Fruit fly (Drosophila melanogaster) whole organism, embryonic: ENCODE measurements around the gene dUTPase.

Source experiments
- Atf6 ChIP-seq: fragments of 200-800 bp; sonication (Bioruptor generic); IDR thresholded peaks from 2 replicates; pipeline ENCODE4 v1.3.6; 2022; ENCODE audit warnings: missing biosample characterization, missing genetic modification characterization
- CG1024 ChIP-seq: fragments of 200-800 bp; sonication (Bioruptor generic); IDR thresholded peaks from 2 replicates; pipeline ENCODE4 v1.3.6; 2022; ENCODE audit warnings: missing biosample characterization, missing genetic modification characterization
- CG13775 ChIP-seq: fragments of 200-800 bp; sonication (Bioruptor generic); optimal IDR thresholded peaks from 3 replicates; lab custom pipeline; 2017; ENCODE audit warnings: missing biosample characterization, mild to moderate bottlenecking, missing genetic modification characterization
- CG15696 ChIP-seq: fragments of 200-800 bp; sonication (Bioruptor generic); optimal IDR thresholded peaks from 2 replicates; lab custom pipeline; 2019; ENCODE audit warnings: missing biosample characterization, mild to moderate bottlenecking, missing genetic modification characterization, moderate library complexity
- CG17802 ChIP-seq: fragments of 200-800 bp; sonication (Bioruptor generic); optimal IDR thresholded peaks from 2 replicates; lab custom pipeline; 2018; ENCODE audit warnings: missing biosample characterization, mild to moderate bottlenecking, missing genetic modification characterization, moderate library complexity
- CG17829 ChIP-seq: fragments of 200-800 bp; optimal IDR thresholded peaks from 2 replicates; lab custom pipeline; 2019; ENCODE audit warnings: missing biosample characterization, mild to moderate bottlenecking, missing genetic modification characterization, moderate library complexity
- CG18476 ChIP-seq: fragments of 200-800 bp; sonication (Bioruptor generic); optimal IDR thresholded peaks from 2 replicates; lab custom pipeline; 2016; ENCODE audit warnings: missing biosample characterization, mild to moderate bottlenecking, missing genetic modification characterization
- CG18764 ChIP-seq: fragments of 200-800 bp; sonication (Bioruptor generic); optimal IDR thresholded peaks from 3 replicates; lab custom pipeline; 2016; ENCODE audit warnings: missing biosample characterization, missing genetic modification characterization
- CG2129 ChIP-seq: fragments of 200-800 bp; sonication (Bioruptor generic); IDR thresholded peaks from 2 replicates; pipeline ENCODE4 v1.3.6; 2022; ENCODE audit warnings: missing biosample characterization, missing genetic modification characterization; ENCODE audit not compliant: partially characterized antibody
- CG31441 ChIP-seq: fragments of 200-800 bp; sonication (Bioruptor generic); IDR thresholded peaks from 2 replicates; pipeline ENCODE4 v1.3.6; 2022; ENCODE audit warnings: missing biosample characterization, missing genetic modification characterization
- CG32767 ChIP-seq: fragments of 200-800 bp; sonication (Bioruptor generic); IDR thresholded peaks from 2 replicates; pipeline ENCODE4 v1.3.6; 2022; ENCODE audit warnings: missing biosample characterization, missing genetic modification characterization
- CG4282 ChIP-seq: fragments of 200-800 bp; sonication (Bioruptor generic); optimal IDR thresholded peaks from 2 replicates; lab custom pipeline; 2016; ENCODE audit warnings: missing biosample characterization, missing genetic modification characterization
- CG43689 ChIP-seq: fragments of 200-800 bp; sonication (Bioruptor generic); IDR thresholded peaks from 2 replicates; pipeline ENCODE4 v1.3.6; 2022; ENCODE audit warnings: missing biosample characterization, missing genetic modification characterization
- CG6854 ChIP-seq: fragments of 200-800 bp; sonication (Bioruptor generic); optimal IDR thresholded peaks from 3 replicates; lab custom pipeline; 2017; ENCODE audit warnings: missing biosample characterization, mild to moderate bottlenecking, missing genetic modification characterization
- CG7372 ChIP-seq: fragments of 200-800 bp; sonication (Bioruptor generic); IDR thresholded peaks from 2 replicates; pipeline ENCODE4 v1.3.6; 2022; ENCODE audit warnings: missing biosample characterization, missing genetic modification characterization
- CG9797 ChIP-seq: fragments of 200-800 bp; sonication (Bioruptor generic); optimal IDR thresholded peaks from 3 replicates; lab custom pipeline; 2018; ENCODE audit warnings: missing biosample characterization, mild to moderate bottlenecking, missing genetic modification characterization
- CTCF ChIP-seq: fragments of 200-800 bp; sonication (Bioruptor generic); optimal IDR thresholded peaks from 2 replicates; lab custom pipeline; 2017; ENCODE audit warnings: missing biosample characterization, mild to moderate bottlenecking, missing genetic modification characterization, moderate library complexity
- CrebB ChIP-seq: fragments of 200-800 bp; sonication (Bioruptor generic); optimal IDR thresholded peaks from 3 replicates; lab custom pipeline; 2018; ENCODE audit warnings: missing biosample characterization, mild to moderate bottlenecking, missing genetic modification characterization
- Hand ChIP-seq: fragments of 200-800 bp; sonication (Bioruptor generic); optimal IDR thresholded peaks from 2 replicates; lab custom pipeline; 2017; ENCODE audit warnings: mild to moderate bottlenecking, missing biosample characterization, missing genetic modification reagents, missing genetic modification characterization
- Hey ChIP-seq: fragments of 200-800 bp; sonication (Bioruptor generic); optimal IDR thresholded peaks from 3 replicates; lab custom pipeline; 2018; ENCODE audit warnings: missing biosample characterization, mild to moderate bottlenecking, missing genetic modification characterization
- Hmr ChIP-seq: fragments of 200-800 bp; sonication (Bioruptor generic); optimal IDR thresholded peaks from 3 replicates; lab custom pipeline; 2017; ENCODE audit warnings: mild to moderate bottlenecking, missing biosample characterization, missing genetic modification reagents, missing genetic modification characterization
- Kr ChIP-seq: fragments of 200-800 bp; sonication (Bioruptor generic); optimal IDR thresholded peaks from 2 replicates; lab custom pipeline; 2017; ENCODE audit warnings: missing biosample characterization, mild to moderate bottlenecking, missing genetic modification characterization
- Lhr ChIP-seq: fragments of 200-800 bp; sonication (Bioruptor generic); optimal IDR thresholded peaks from 3 replicates; lab custom pipeline; 2017; ENCODE audit warnings: mild to moderate bottlenecking, missing biosample characterization, missing genetic modification reagents, missing genetic modification characterization
- Nf-YA ChIP-seq: fragments of 200-800 bp; sonication (Bioruptor generic); IDR thresholded peaks from 2 replicates; pipeline ENCODE4 v1.3.6; 2022; ENCODE audit warnings: missing biosample characterization, missing genetic modification characterization
- Sox102F ChIP-seq: fragments of 200-800 bp; sonication (Bioruptor generic); optimal IDR thresholded peaks from 2 replicates; lab custom pipeline; 2018; ENCODE audit warnings: missing biosample characterization, mild to moderate bottlenecking, missing genetic modification characterization, moderate library complexity
- amos ChIP-seq: fragments of 200-800 bp; sonication (Bioruptor generic); IDR thresholded peaks from 2 replicates; pipeline ENCODE4 v1.3.6; 2022; ENCODE audit warnings: missing biosample characterization, missing genetic modification characterization; ENCODE audit not compliant: partially characterized antibody
- bcd ChIP-seq: fragments of 200-800 bp; sonication (Bioruptor generic); optimal IDR thresholded peaks from 2 replicates; lab custom pipeline; 2017; ENCODE audit warnings: missing biosample characterization, mild to moderate bottlenecking, missing genetic modification characterization
- cad ChIP-seq: fragments of >200 bp; optimal IDR thresholded peaks from 2 replicates; lab custom pipeline; 2017; ENCODE audit warnings: missing biosample characterization, missing genetic modification characterization
- chm ChIP-seq: fragments of 200-800 bp; sonication (Bioruptor generic); IDR thresholded peaks from 2 replicates; pipeline ENCODE4 v1.3.6; 2022; ENCODE audit warnings: missing biosample characterization, missing genetic modification characterization
- da ChIP-seq: fragments of 200-800 bp; sonication (Bioruptor generic); optimal IDR thresholded peaks from 2 replicates; lab custom pipeline; 2016; ENCODE audit warnings: missing biosample characterization, missing genetic modification characterization
- dimm ChIP-seq: fragments of 200-800 bp; sonication (Bioruptor generic); IDR thresholded peaks from 2 replicates; pipeline ENCODE4 v1.3.6; 2022; ENCODE audit warnings: missing biosample characterization, missing genetic modification characterization
- gcm ChIP-seq: fragments of 200-800 bp; sonication (Bioruptor generic); optimal IDR thresholded peaks from 2 replicates; lab custom pipeline; 2019; ENCODE audit warnings: missing biosample characterization, mild to moderate bottlenecking, missing genetic modification characterization, moderate library complexity
- hkb ChIP-seq, 2 experiments: fragments of 200-800 bp in 1 of 2; fragments of >200 bp in 1 of 2; sonication (Bioruptor generic) in 1 of 2; IDR thresholded peaks in 1 of 2; optimal IDR thresholded peaks in 1 of 2; 2 replicates each; pipeline versions ENCODE4 v1.3.6 to Lab custom; 2017 to 2022; ENCODE audit warnings: missing biosample characterization in 1 of 2, missing genetic modification characterization in 1 of 2
- klu ChIP-seq: fragments of 200-800 bp; sonication (Bioruptor generic); IDR thresholded peaks from 2 replicates; pipeline ENCODE4 v1.3.6; 2022; ENCODE audit warnings: missing biosample characterization, missing genetic modification characterization
- lab ChIP-seq: fragments of 200-800 bp; sonication (Bioruptor generic); optimal IDR thresholded peaks from 3 replicates; lab custom pipeline; 2017; ENCODE audit warnings: missing biosample characterization, missing genetic modification characterization, mild to moderate bottlenecking, moderate library complexity, missing genetic modification reagents
- lola ChIP-seq, 3 experiments: fragments of >200 bp in 2 of 3; fragments of 200-800 bp in 1 of 3; sonication (Bioruptor generic) in 1 of 3; optimal IDR thresholded peaks; 2 replicates each; lab custom pipeline; 2017 to 2019; ENCODE audit warnings: missing biosample characterization in 3 of 3, missing genetic modification characterization in 3 of 3, mild to moderate bottlenecking in 1 of 3, moderate library complexity in 1 of 3
- maf-S ChIP-seq: fragments of 200-800 bp; sonication (Bioruptor generic); optimal IDR thresholded peaks from 2 replicates; lab custom pipeline; 2016; ENCODE audit warnings: missing biosample characterization, missing genetic modification characterization
- nerfin-1 ChIP-seq: fragments of 200-800 bp; sonication (Bioruptor generic); optimal IDR thresholded peaks from 3 replicates; lab custom pipeline; 2019; ENCODE audit warnings: missing biosample characterization, mild to moderate bottlenecking, missing genetic modification characterization, moderate library complexity
- onecut ChIP-seq: fragments of 200-800 bp; sonication (Bioruptor generic); IDR thresholded peaks from 2 replicates; pipeline ENCODE4 v1.3.6; 2022; ENCODE audit warnings: missing biosample characterization, missing genetic modification characterization
- pb ChIP-seq: fragments of 200-800 bp; sonication (Bioruptor generic); optimal IDR thresholded peaks from 3 replicates; lab custom pipeline; 2016; ENCODE audit warnings: missing biosample characterization, missing genetic modification characterization
- pfk ChIP-seq: fragments of 200-800 bp; sonication (Bioruptor generic); optimal IDR thresholded peaks from 2 replicates; lab custom pipeline; 2018; ENCODE audit warnings: missing biosample characterization, mild to moderate bottlenecking, missing genetic modification characterization, moderate library complexity
- pros ChIP-seq: fragments of 200-800 bp; sonication (Bioruptor generic); optimal IDR thresholded peaks from 3 replicates; lab custom pipeline; 2019; ENCODE audit warnings: missing biosample characterization, mild to moderate bottlenecking, missing genetic modification characterization, moderate library complexity
- row ChIP-seq: fragments of 200-800 bp; sonication (Bioruptor generic); IDR thresholded peaks from 3 replicates; pipeline ENCODE4 v1.3.6; 2022; ENCODE audit warnings: missing biosample characterization, missing genetic modification characterization
- schlank ChIP-seq: fragments of 200-800 bp; sonication (Bioruptor generic); optimal IDR thresholded peaks from 2 replicates; lab custom pipeline; 2018; ENCODE audit warnings: missing biosample characterization, mild to moderate bottlenecking, missing genetic modification characterization
- slbo ChIP-seq: fragments of 200-800 bp; sonication (Bioruptor generic); IDR thresholded peaks from 2 replicates; pipeline ENCODE4 v1.3.6; 2022; ENCODE audit warnings: missing biosample characterization, missing genetic modification characterization
- sqz ChIP-seq: fragments of 200-800 bp; sonication (Bioruptor generic); optimal IDR thresholded peaks from 3 replicates; lab custom pipeline; 2018; ENCODE audit warnings: missing biosample characterization, mild to moderate bottlenecking, missing genetic modification characterization
- tio ChIP-seq: fragments of 200-800 bp; sonication (Bioruptor generic); optimal IDR thresholded peaks from 2 replicates; lab custom pipeline; 2017; ENCODE audit warnings: missing biosample characterization, missing genetic modification characterization, inconsistent platforms
- twi ChIP-seq: fragments of 200-800 bp; optimal IDR thresholded peaks from 2 replicates; lab custom pipeline; 2019; ENCODE audit warnings: missing biosample characterization, mild to moderate bottlenecking, missing genetic modification characterization, moderate library complexity
- yki ChIP-seq: fragments of >200 bp; optimal IDR thresholded peaks from 3 replicates; lab custom pipeline; 2018

dUTPase gene

dm6 chr2L:11044678-11045466, 33.8 kb downstream of the dUTPase start (continued):
- no peak for TF ChIP-seq CG18476 (GFP tag; lab: Kevin White, UChicago)
- TF ChIP-seq lola (GFP tag; optimal IDR thresholded peaks at IDR 0.05; lab: Kevin White, UChicago), result peak in 1 of 3 experiments; percentile 40
- TF ChIP-seq cad (GFP tag; lab: Kevin White, UChicago), result no peak
- peak; percentile 74 for TF ChIP-seq chm (GFP tag; lab: Robert Waterston, UW)
- TF ChIP-seq Atf6 (GFP tag; lab: Robert Waterston, UW), result peak; percentile 31; the same call in 1 of the 2 replicates
- no peak for TF ChIP-seq pb
- no peak for TF ChIP-seq amos (GFP tag; lab: Robert Waterston, UW)
- TF ChIP-seq row (GFP tag; lab: Robert Waterston, UW), result peak; percentile 51
- TF ChIP-seq Hey, result peak; percentile 63
- TF ChIP-seq twi (tag; lab: Kevin White, UChicago), result no peak
- peak; percentile 18 for TF ChIP-seq CG6854
- no peak for TF ChIP-seq CG17802 (tag; lab: Kevin White, UChicago)
- TF ChIP-seq da (GFP tag; lab: Kevin White, UChicago), result no peak
- no peak; the same call in 1 of the 2 replicates for TF ChIP-seq CG1024 (GFP tag; lab: Robert Waterston, UW)
- no peak for TF ChIP-seq klu (GFP tag; lab: Robert Waterston, UW)
- no peak for TF ChIP-seq CG9797
- no peak for TF ChIP-seq CG43689 (GFP tag; lab: Robert Waterston, UW)
- no peak for TF ChIP-seq Nf-YA (GFP tag; lab: Robert Waterston, UW)
- TF ChIP-seq yki (lab: Kevin White, UChicago), result peak; percentile 32
- TF ChIP-seq CG13775 (GFP tag; lab: Kevin White, UChicago), result peak; percentile 19
- no peak for TF ChIP-seq Hand (GFP tag; lab: Kevin White, UChicago)
- TF ChIP-seq pros (GFP tag; lab: Kevin White, UChicago), result no peak
- peak; percentile 36 for TF ChIP-seq pfk (GFP tag; lab: Kevin White, UChicago)
- peak; percentile 8 for TF ChIP-seq Lhr (GFP tag; lab: Kevin White, UChicago)
- TF ChIP-seq CrebB (tag; lab: Kevin White, UChicago), result peak; percentile 63
- TF ChIP-seq schlank, result no peak
- TF ChIP-seq CG17829 (tag; lab: Kevin White, UChicago), result no peak
- peak; percentile 69 for TF ChIP-seq lab (GFP tag; lab: Kevin White, UChicago)
- no peak for TF ChIP-seq hkb (optimal IDR thresholded peaks at IDR 0.05; lab: Kevin White, UChicago)
- TF ChIP-seq hkb (GFP tag; IDR thresholded peaks at IDR 0.05; lab: Robert Waterston, UW), result no peak
- TF ChIP-seq maf-S, result peak; percentile 10
- peak; percentile 32 for TF ChIP-seq sqz
- no peak for TF ChIP-seq CG32767 (GFP tag; lab: Robert Waterston, UW)
- TF ChIP-seq CG18764 (GFP tag; lab: Kevin White, UChicago), result no peak
- TF ChIP-seq dimm (GFP tag; lab: Robert Waterston, UW), result no peak
- TF ChIP-seq Hmr (GFP tag; lab: Kevin White, UChicago), result peak; percentile 74
- TF ChIP-seq gcm, result peak; percentile 16
- no peak for TF ChIP-seq CG4282 (GFP tag; lab: Kevin White, UChicago)
- no peak for TF ChIP-seq CG7372
- peak; percentile 55 for TF ChIP-seq nerfin-1 (tag; lab: Kevin White, UChicago)
- TF ChIP-seq Kr (GFP tag; lab: Kevin White, UChicago), result no peak
- peak; percentile 64 for TF ChIP-seq slbo (GFP tag; lab: Robert Waterston, UW)
- TF ChIP-seq tio (GFP tag; lab: Kevin White, UChicago), result peak; percentile 45
- no peak for TF ChIP-seq CG2129 (GFP tag; lab: Robert Waterston, UW)
- peak; percentile 58 for TF ChIP-seq CG15696 (tag; lab: Kevin White, UChicago)
- TF ChIP-seq bcd (GFP tag; lab: Kevin White, UChicago), result peak; percentile 27
- TF ChIP-seq CTCF, result peak; percentile 19
- TF ChIP-seq Sox102F (GFP tag; lab: Kevin White, UChicago), result peak; percentile 31
- peak; percentile 53 for TF ChIP-seq onecut (GFP tag; lab: Robert Waterston, UW)
- TF ChIP-seq CG31441 (GFP tag; lab: Robert Waterston, UW), result peak; percentile 58
